Fruit fly (Drosophila melanogaster) Kc167 (cell line): ENCODE results near the gene CG42393.

ENCODE experiments used
- Myc ChIP-seq: fragments of >200 bp; optimal IDR thresholded peaks from 2 replicates; lab custom pipeline; 2017; ENCODE audit warnings: missing external identifiers
- Sin3A ChIP-seq: fragments of >200 bp; optimal IDR thresholded peaks from 2 replicates; lab custom pipeline; 2018; ENCODE audit warnings: missing external identifiers
- h ChIP-seq: fragments of >200 bp; optimal IDR thresholded peaks from 3 replicates; lab custom pipeline; 2018; ENCODE audit warnings: missing external identifiers
- insv ChIP-seq: fragments of >200 bp; optimal IDR thresholded peaks from 3 replicates; lab custom pipeline; 2018; ENCODE audit warnings: missing external identifiers
- psq ChIP-seq: fragments of >200 bp; optimal IDR thresholded peaks from 2 replicates; lab custom pipeline; 2017; ENCODE audit warnings: missing external identifiers
- ttk ChIP-seq: sonication (Bioruptor generic); optimal IDR thresholded peaks from 2 replicates; lab custom pipeline; 2017; ENCODE audit warnings: missing external identifiers

CG42393 gene

dm6 chr3L:18042433-18042832 lies at the start of gene CG42393:
CG42393 (plus strand) TSS chr3L:18042733.
- no peak for TF ChIP-seq ttk (lab: Kevin White, UChicago)
- TF ChIP-seq h (lab: Kevin White, UChicago), result no peak

DNA sequence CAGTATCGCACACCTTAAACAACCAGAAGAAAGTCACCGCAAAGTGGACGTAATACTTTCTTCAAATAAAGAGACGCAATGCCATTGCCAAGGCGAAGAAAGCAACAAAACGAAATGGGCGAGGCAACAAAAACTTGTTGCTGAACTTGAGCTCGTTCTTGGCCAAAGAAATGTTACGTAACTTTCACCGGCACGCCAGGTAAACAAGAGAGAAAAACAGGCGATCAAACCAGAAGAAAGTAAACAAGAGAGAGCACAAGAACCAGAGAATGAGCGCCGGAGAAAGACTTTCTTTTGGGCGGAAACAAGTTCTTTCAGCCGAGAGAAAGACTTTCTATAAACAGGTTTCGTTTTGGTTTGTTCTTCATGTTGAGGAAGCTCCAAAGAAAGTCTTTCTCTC lies 49.3 kb upstream of the CG42393 start:
- TF ChIP-seq Myc, result no peak
- no peak for TF ChIP-seq ttk (lab: Kevin White, UChicago)
- TF ChIP-seq insv (lab: Kevin White, UChicago), result no peak
- no peak for TF ChIP-seq psq (lab: Kevin White, UChicago)
- no peak for TF ChIP-seq Sin3A
- no peak for TF ChIP-seq h (lab: Kevin White, UChicago)

DNA sequence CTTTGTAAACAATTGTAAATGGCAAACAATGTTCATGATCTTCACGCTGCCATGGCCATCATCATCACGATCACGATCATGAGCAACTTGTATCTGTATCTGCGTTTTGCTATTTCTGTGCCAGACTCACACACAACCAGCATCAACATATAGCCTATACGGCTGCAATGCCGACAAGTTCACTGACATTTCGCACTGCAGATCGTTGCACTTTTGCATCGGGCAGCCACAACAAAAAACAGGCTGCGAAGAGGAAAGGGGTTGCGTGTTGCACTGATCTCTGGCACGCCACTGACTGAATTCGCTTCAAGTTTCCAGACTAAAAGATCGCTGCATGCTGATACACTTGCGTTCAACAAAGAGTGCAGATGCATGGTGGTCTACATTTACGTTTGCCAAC lies 48.8 kb upstream of the CG42393 start:
- no peak for TF ChIP-seq Myc
- TF ChIP-seq Sin3A, result no peak
- no peak for TF ChIP-seq ttk (lab: Kevin White, UChicago)
- TF ChIP-seq h (lab: Kevin White, UChicago), result no peak
- no peak for TF ChIP-seq insv (lab: Kevin White, UChicago)
- no peak for TF ChIP-seq psq (lab: Kevin White, UChicago)

DNA sequence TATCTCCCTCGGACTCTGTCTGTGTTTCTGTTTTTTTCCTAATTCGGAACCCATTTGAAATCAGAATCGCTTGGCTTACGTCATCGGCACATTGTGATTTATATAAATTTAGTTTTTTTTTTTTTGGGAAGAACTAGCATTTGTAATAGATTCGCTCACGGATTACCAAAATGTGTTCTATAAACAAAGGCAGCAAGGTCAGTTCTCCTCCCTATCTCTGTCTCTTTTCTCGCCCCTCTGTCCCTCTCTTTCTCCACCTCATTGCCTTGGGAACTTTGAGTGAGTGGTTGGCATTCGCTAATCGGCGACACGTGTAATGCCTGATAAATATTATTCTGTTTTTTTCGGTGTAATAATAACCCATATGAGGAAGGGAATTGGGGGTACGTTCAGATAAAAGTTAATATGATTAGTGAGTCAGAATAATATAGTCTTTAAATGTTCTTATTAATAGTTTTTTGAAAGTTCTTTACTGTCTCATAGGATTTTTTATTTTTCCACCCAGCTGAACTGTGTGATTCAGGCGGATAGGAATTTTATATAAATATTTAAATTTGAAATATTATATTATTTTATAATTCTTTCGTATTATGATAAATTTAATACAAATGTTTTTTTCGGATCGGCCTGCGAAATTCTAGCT lies 47.9 kb upstream of the CG42393 start:
- TF ChIP-seq psq (lab: Kevin White, UChicago) (no peak), ttk (lab: Kevin White, UChicago) (no peak), h (lab: Kevin White, UChicago) (no peak), insv (lab: Kevin White, UChicago) (no peak), Myc (no peak), Sin3A (no peak)

DNA sequence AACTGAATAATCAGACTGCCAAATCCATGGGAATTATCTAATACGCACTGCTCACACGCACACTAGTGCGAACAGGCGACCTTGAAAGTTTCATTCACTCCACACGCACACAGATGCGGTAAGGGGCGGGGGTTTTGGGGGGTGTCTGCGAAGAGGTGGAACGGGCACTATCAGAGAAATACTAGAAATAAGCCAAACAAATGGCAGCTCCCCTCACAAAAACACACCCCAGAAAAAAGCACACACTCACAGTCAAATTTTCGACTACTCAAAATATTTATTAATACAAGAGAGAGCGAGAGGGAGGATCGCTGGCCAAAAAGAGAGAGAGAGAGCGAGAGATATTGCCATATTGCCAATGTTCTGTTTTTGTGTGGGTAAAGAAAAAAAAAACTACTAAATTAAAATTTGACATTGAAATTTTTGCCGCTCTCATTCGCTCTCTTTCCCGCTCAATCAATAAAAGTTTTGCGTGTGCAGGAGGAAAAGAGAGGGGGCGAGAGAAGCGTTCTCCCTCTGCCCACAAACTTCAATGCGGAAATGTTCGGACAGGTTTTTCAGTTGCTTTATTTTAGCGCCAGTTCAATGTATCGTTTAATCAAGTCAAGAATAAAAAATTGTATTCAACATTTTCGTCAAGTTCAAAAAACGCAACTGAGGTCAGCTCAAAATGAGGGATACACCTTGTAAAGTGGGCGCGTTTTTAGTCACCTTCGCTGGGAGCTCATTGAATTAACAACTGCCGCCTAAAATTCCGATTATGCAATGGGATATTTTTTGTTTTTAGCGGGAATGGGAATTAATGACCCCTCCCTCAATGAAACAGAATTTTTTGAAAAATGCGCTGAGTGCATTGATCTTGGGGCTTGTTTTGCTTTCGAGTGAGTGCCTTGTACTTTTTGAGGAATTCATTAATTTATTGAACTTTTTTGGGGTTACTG lies 47.1 kb upstream of the CG42393 start:
- no peak for TF ChIP-seq Myc

DNA sequence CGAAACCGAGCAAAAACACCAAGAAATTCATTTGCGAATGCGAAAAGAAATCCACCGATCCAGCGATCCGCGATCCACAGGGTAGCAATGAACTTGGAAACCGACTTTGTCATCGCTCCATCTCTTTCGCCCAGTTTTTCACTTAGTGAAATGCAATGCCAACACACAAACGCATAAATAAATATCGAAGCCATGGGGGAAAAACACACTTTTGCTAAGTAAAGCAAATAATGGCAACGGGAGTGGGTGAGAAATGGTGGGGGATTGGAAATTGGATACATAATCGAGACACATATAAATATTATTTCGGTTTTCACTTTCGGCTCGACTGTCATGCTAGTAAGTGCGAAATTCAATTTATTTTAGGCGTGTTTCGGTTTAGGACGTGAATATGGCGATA lies 45.6 kb upstream of the CG42393 start:
- TF ChIP-seq Myc (no peak), ttk (lab: Kevin White, UChicago) (no peak), Sin3A (no peak), psq (lab: Kevin White, UChicago) (no peak), h (lab: Kevin White, UChicago) (no peak), insv (lab: Kevin White, UChicago) (no peak)

- TF ChIP-seq Myc (no peak), Sin3A (no peak), psq (lab: Kevin White, UChicago) (no peak), ttk (lab: Kevin White, UChicago) (no peak), h (lab: Kevin White, UChicago) (no peak), insv (lab: Kevin White, UChicago) (no peak)
Measured at dm6 chr3L:17997495-17997894, 45.0 kb upstream of the CG42393 start.

DNA sequence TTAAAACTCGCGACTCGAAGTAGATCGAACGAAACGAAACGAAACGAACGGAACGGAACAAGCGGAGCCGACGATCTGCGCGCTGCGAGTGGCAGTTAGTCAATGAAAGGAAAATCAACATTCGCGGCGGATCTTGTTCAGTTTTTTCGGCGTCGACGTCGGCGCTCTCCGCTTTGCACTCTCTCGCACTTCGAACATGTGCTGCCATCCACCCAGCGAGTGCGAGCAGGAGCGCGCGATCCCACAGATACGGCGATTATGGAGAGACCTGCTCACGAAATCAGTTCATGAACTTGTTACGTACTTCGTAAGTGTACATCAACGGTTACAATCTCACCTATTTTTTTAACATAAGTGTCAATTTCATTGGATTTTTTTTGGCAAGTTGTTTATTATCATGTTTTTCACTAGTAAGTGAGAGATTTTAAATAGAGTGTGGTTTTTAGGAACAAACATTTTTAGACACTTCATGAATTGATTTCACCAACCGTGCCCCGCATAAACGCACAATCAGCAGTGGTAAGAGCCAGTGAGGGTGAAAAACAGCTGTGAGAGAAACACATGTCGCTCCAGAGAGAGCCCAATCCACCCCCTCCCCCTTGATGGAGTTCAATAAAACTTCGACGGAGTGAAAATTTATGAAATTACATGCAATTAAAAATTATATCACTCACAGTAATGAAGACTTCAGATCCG lies 43.0 kb upstream of the CG42393 start:
- TF ChIP-seq ttk (lab: Kevin White, UChicago), result no peak
- no peak for TF ChIP-seq h (lab: Kevin White, UChicago)
- TF ChIP-seq Myc, result no peak
- TF ChIP-seq insv (lab: Kevin White, UChicago), result no peak
- no peak for TF ChIP-seq psq (lab: Kevin White, UChicago)
- TF ChIP-seq Sin3A, result no peak

DNA sequence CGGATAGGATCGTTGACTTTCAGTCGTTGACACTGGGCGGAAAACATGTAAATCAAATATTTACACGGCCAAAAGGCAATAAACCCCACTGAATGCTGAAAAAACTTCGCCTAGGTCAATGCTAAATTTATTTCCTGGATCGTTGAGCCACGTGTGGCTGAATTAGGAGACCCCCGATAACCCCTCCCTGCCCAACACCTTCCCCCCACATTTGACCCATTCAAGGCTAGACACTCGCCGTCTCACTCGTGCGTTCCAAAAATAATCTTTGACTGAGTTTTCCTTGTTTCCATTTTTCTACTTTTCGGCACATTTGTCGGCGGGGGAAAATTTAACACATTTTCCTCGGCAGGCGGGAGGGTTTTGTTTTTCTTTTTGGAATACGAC lies 42.4 kb upstream of the CG42393 start:
- TF ChIP-seq ttk (lab: Kevin White, UChicago), result no peak
- TF ChIP-seq h (lab: Kevin White, UChicago), result no peak
- no peak for TF ChIP-seq psq (lab: Kevin White, UChicago)

DNA sequence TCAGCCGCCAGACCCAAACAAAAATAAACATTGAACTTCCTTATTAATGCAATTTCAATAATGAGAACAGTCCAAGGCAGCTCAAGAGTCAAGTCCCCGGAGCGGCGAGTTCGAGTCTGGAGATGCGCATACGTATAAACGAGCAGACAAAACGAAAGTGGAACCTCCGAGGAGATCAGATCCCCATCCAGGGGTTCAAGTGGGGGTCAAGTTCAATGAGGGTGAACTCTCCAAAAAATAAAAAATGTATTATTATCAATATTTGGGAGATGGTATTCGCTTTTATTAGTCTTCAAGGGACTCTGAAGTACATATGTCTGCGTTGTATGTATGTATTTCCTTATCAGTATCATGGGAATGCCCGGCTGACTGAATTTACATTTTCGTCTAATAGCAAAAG lies 41.6 kb upstream of the CG42393 start:
- TF ChIP-seq Myc (no peak), h (lab: Kevin White, UChicago) (no peak), Sin3A (no peak), psq (lab: Kevin White, UChicago) (no peak), ttk (lab: Kevin White, UChicago) (no peak), insv (lab: Kevin White, UChicago) (no peak)

dm6 chr3L:18001571-18002045 lies 40.9 kb upstream of the CG42393 start:
- TF ChIP-seq ttk (lab: Kevin White, UChicago), result no peak
- no peak for TF ChIP-seq Sin3A
- no peak for TF ChIP-seq psq (lab: Kevin White, UChicago)
- TF ChIP-seq h (lab: Kevin White, UChicago), result no peak
- no peak for TF ChIP-seq insv (lab: Kevin White, UChicago)
- no peak for TF ChIP-seq Myc

DNA sequence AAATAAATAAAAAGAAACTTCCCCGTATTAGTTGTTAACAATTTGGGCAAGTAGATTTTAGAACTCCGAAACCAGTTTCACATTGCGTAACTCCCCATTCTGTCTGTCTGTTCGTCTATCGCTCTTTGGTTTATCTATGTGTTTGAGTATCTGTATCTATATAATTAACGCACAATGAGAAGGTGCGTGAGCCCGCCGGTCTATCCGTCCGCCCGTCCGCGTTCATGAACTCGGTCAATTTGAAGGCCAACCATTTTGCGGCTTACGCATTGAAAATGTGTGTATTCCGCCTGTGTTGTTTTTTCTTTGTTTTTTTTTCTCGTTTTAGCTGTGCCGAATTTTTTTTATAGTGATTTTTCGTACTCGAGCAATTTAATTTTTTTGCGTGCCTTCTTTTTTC lies 40.4 kb upstream of the CG42393 start:
- TF ChIP-seq ttk (lab: Kevin White, UChicago), result no peak
